Fruit fly (Drosophila melanogaster) whole organism, embryonic: Measurements from ENCODE around the gene Acyp.

Experiments used
- B-H1 ChIP-seq: fragments of 200-800 bp; sonication (Bioruptor generic); IDR thresholded peaks from 3 replicates; pipeline ENCODE4 v1.3.6; 2022; ENCODE audit warnings: missing biosample characterization, missing genetic modification characterization
- BEAF-32 ChIP-seq: fragments of 200-800 bp; sonication (Bioruptor generic); optimal IDR thresholded peaks from 3 replicates; lab custom pipeline; 2017; ENCODE audit warnings: missing biosample characterization, missing genetic modification characterization, mild to moderate bottlenecking, moderate library complexity, missing genetic modification reagents
- CG10979 ChIP-seq: fragments of 200-800 bp; sonication (Bioruptor generic); optimal IDR thresholded peaks from 2 replicates; lab custom pipeline; 2018; ENCODE audit warnings: missing biosample characterization, mild to moderate bottlenecking, missing genetic modification characterization, moderate library complexity
- CG11504 ChIP-seq: fragments of 200-800 bp; sonication (Bioruptor generic); optimal IDR thresholded peaks from 3 replicates; lab custom pipeline; 2019; ENCODE audit warnings: missing biosample characterization, mild to moderate bottlenecking, missing genetic modification characterization, moderate library complexity
- CG13424 ChIP-seq: fragments of 200-800 bp; sonication (Bioruptor generic); optimal IDR thresholded peaks from 2 replicates; lab custom pipeline; 2019; ENCODE audit warnings: missing biosample characterization, mild to moderate bottlenecking, missing genetic modification characterization, moderate library complexity
- CG15011 ChIP-seq: fragments of 200-800 bp; sonication (Bioruptor generic); optimal IDR thresholded peaks from 3 replicates; lab custom pipeline; 2018; ENCODE audit warnings: missing biosample characterization, mild to moderate bottlenecking, missing genetic modification characterization
- CG17359 ChIP-seq: fragments of 200-800 bp; sonication (Bioruptor generic); optimal IDR thresholded peaks from 3 replicates; lab custom pipeline; 2018; ENCODE audit warnings: missing biosample characterization, mild to moderate bottlenecking, missing genetic modification characterization, moderate library complexity
- CG18262 ChIP-seq: fragments of 200-800 bp; optimal IDR thresholded peaks from 3 replicates; lab custom pipeline; 2019; ENCODE audit warnings: missing biosample characterization, mild to moderate bottlenecking, missing genetic modification characterization, moderate library complexity
- CG2678 ChIP-seq: fragments of 200-800 bp; sonication (Bioruptor generic); optimal IDR thresholded peaks from 3 replicates; lab custom pipeline; 2019; ENCODE audit warnings: missing biosample characterization, mild to moderate bottlenecking, missing genetic modification characterization, moderate library complexity
- CG30403 ChIP-seq: fragments of 200-800 bp; sonication (Bioruptor generic); optimal IDR thresholded peaks from 3 replicates; lab custom pipeline; 2016; ENCODE audit warnings: missing biosample characterization, missing genetic modification characterization
- CG31224 ChIP-seq: fragments of 200-800 bp; sonication (Bioruptor generic); IDR thresholded peaks from 2 replicates; pipeline ENCODE4 v1.3.6; 2022; ENCODE audit warnings: missing biosample characterization, missing genetic modification characterization
- CG31441 ChIP-seq: fragments of 200-800 bp; sonication (Bioruptor generic); IDR thresholded peaks from 2 replicates; pipeline ENCODE4 v1.3.6; 2022; ENCODE audit warnings: missing biosample characterization, missing genetic modification characterization
- CG3163 ChIP-seq: fragments of 200-800 bp; sonication (Bioruptor generic); optimal IDR thresholded peaks from 3 replicates; lab custom pipeline; 2016; ENCODE audit warnings: missing biosample characterization, missing genetic modification characterization
- CG3838 ChIP-seq: fragments of 200-800 bp; sonication (Bioruptor generic); optimal IDR thresholded peaks from 3 replicates; lab custom pipeline; 2016; ENCODE audit warnings: missing biosample characterization, missing genetic modification characterization
- CG5180 ChIP-seq: fragments of 200-800 bp; sonication (Bioruptor generic); optimal IDR thresholded peaks from 3 replicates; lab custom pipeline; 2017; ENCODE audit warnings: missing biosample characterization, missing genetic modification characterization, mild to moderate bottlenecking, moderate library complexity, missing genetic modification reagents
- CG6791 ChIP-seq: fragments of 200-800 bp; sonication (Bioruptor generic); IDR thresholded peaks from 3 replicates; pipeline ENCODE4 v1.3.6; 2022; ENCODE audit warnings: missing biosample characterization, missing genetic modification characterization; ENCODE audit not compliant: partially characterized antibody
- CG7786 ChIP-seq: fragments of 200-800 bp; sonication (Bioruptor generic); optimal IDR thresholded peaks from 2 replicates; lab custom pipeline; 2016; ENCODE audit warnings: missing biosample characterization, missing genetic modification characterization
- CG8290 ChIP-seq, 3 experiments: fragments of 200-800 bp; sonication (Bioruptor generic); optimal IDR thresholded peaks; 2 replicates each; lab custom pipeline; 2016 to 2019; ENCODE audit warnings: missing biosample characterization in 3 of 3, missing genetic modification characterization in 3 of 3, mild to moderate bottlenecking in 2 of 3, moderate library complexity in 1 of 3
- CG8359 ChIP-seq: fragments of 200-800 bp; sonication (Bioruptor generic); optimal IDR thresholded peaks from 2 replicates; lab custom pipeline; 2017; ENCODE audit warnings: missing biosample characterization, mild to moderate bottlenecking, missing genetic modification characterization, borderline replicate concordance
- CrebB ChIP-seq: fragments of 200-800 bp; sonication (Bioruptor generic); optimal IDR thresholded peaks from 3 replicates; lab custom pipeline; 2018; ENCODE audit warnings: missing biosample characterization, mild to moderate bottlenecking, missing genetic modification characterization
- Dad ChIP-seq: fragments of 200-800 bp; sonication (Bioruptor generic); optimal IDR thresholded peaks from 3 replicates; lab custom pipeline; 2016; ENCODE audit warnings: missing biosample characterization, missing genetic modification characterization
- Doc3 ChIP-seq: fragments of 200-800 bp; sonication (Bioruptor generic); IDR thresholded peaks from 3 replicates; pipeline ENCODE4 v1.3.6; 2022; ENCODE audit warnings: missing biosample characterization, missing genetic modification characterization; ENCODE audit not compliant: partially characterized antibody
- Dref ChIP-seq: fragments of 200-800 bp; sonication (Bioruptor generic); IDR thresholded peaks from 2 replicates; pipeline ENCODE4 v1.3.6; 2022; ENCODE audit warnings: missing biosample characterization, missing genetic modification characterization
- Neu2 ChIP-seq: fragments of 200-800 bp; sonication (Bioruptor generic); optimal IDR thresholded peaks from 3 replicates; lab custom pipeline; 2016; ENCODE audit warnings: missing biosample characterization, missing genetic modification characterization, borderline replicate concordance
- Nf-YA ChIP-seq: fragments of 200-800 bp; sonication (Bioruptor generic); IDR thresholded peaks from 2 replicates; pipeline ENCODE4 v1.3.6; 2022; ENCODE audit warnings: missing biosample characterization, missing genetic modification characterization
- Oaz ChIP-seq: fragments of 200-800 bp; sonication (Bioruptor generic); IDR thresholded peaks from 2 replicates; pipeline ENCODE4 v1.3.6; 2022; ENCODE audit warnings: missing biosample characterization, missing genetic modification characterization
- Opbp ChIP-seq: fragments of 200-800 bp; sonication (Bioruptor generic); IDR thresholded peaks from 3 replicates; pipeline ENCODE4 v1.3.6; 2022; ENCODE audit warnings: missing biosample characterization, missing genetic modification characterization; ENCODE audit not compliant: partially characterized antibody
- Sox100B ChIP-seq: fragments of 200-800 bp; sonication (Bioruptor generic); optimal IDR thresholded peaks from 3 replicates; lab custom pipeline; 2018; ENCODE audit warnings: missing biosample characterization, mild to moderate bottlenecking, missing genetic modification characterization
- Sox102F ChIP-seq: fragments of 200-800 bp; sonication (Bioruptor generic); optimal IDR thresholded peaks from 2 replicates; lab custom pipeline; 2018; ENCODE audit warnings: missing biosample characterization, mild to moderate bottlenecking, missing genetic modification characterization, moderate library complexity
- Usf ChIP-seq: fragments of 200-800 bp; sonication (Bioruptor generic); optimal IDR thresholded peaks from 2 replicates; lab custom pipeline; 2017; ENCODE audit warnings: missing genotype, missing biosample characterization, missing genetic modification characterization
- ash1 ChIP-seq: fragments of 200-800 bp; sonication (Bioruptor generic); optimal IDR thresholded peaks from 2 replicates; lab custom pipeline; 2018; ENCODE audit warnings: missing biosample characterization, mild to moderate bottlenecking, missing genetic modification characterization
- az2 ChIP-seq: fragments of 200-800 bp; sonication (Bioruptor generic); optimal IDR thresholded peaks from 3 replicates; lab custom pipeline; 2016; ENCODE audit warnings: missing biosample characterization, missing genetic modification characterization
- dmrt99B ChIP-seq: fragments of 200-800 bp; sonication (Bioruptor generic); optimal IDR thresholded peaks from 2 replicates; lab custom pipeline; 2018; ENCODE audit warnings: missing biosample characterization, mild to moderate bottlenecking, missing genetic modification characterization, moderate library complexity
- dysf ChIP-seq: fragments of 200-800 bp; sonication (Bioruptor generic); IDR thresholded peaks from 3 replicates; pipeline ENCODE4 v1.3.6; 2022; ENCODE audit warnings: missing biosample characterization, missing genetic modification characterization
- emc ChIP-seq: fragments of 200-800 bp; sonication (Bioruptor generic); optimal IDR thresholded peaks from 2 replicates; lab custom pipeline; 2016; ENCODE audit warnings: missing biosample characterization, missing genetic modification characterization
- ems ChIP-seq: fragments of 200-800 bp; sonication (Bioruptor generic); optimal IDR thresholded peaks from 3 replicates; lab custom pipeline; 2016; ENCODE audit warnings: missing biosample characterization, missing genetic modification characterization
- exex ChIP-seq: fragments of 200-800 bp; sonication (Bioruptor generic); optimal IDR thresholded peaks from 4 replicates; lab custom pipeline; 2018; ENCODE audit warnings: missing biosample characterization, mild to moderate bottlenecking, missing genetic modification characterization, moderate library complexity
- fd102C ChIP-seq: fragments of 200-800 bp; sonication (Bioruptor generic); optimal IDR thresholded peaks from 2 replicates; lab custom pipeline; 2018; ENCODE audit warnings: missing biosample characterization, mild to moderate bottlenecking, missing genetic modification characterization, moderate library complexity
- fd96Cb ChIP-seq: fragments of 200-800 bp; sonication (Bioruptor generic); optimal IDR thresholded peaks from 2 replicates; lab custom pipeline; 2018; ENCODE audit warnings: missing biosample characterization, mild to moderate bottlenecking, missing genetic modification characterization, moderate library complexity
- gfzf ChIP-seq: fragments of 200-800 bp; sonication (Bioruptor generic); optimal IDR thresholded peaks from 2 replicates; lab custom pipeline; 2016; ENCODE audit warnings: missing biosample characterization, mild to moderate bottlenecking, missing genetic modification characterization, moderate library complexity
- her ChIP-seq: fragments of 200-800 bp; sonication (Bioruptor generic); optimal IDR thresholded peaks from 2 replicates; lab custom pipeline; 2016; ENCODE audit warnings: missing biosample characterization, missing genetic modification characterization
- lilli ChIP-seq: fragments of 200-800 bp; sonication (Bioruptor generic); optimal IDR thresholded peaks from 3 replicates; lab custom pipeline; 2016; ENCODE audit warnings: missing biosample characterization, missing genetic modification characterization
- lmd ChIP-seq: fragments of 200-800 bp; sonication (Bioruptor generic); IDR thresholded peaks from 2 replicates; pipeline ENCODE4 v1.3.6; 2022; ENCODE audit warnings: missing biosample characterization, missing genetic modification characterization
- nerfin-2 ChIP-seq: fragments of 200-800 bp; sonication (Bioruptor generic); IDR thresholded peaks from 2 replicates; pipeline ENCODE4 v1.3.6; 2022; ENCODE audit warnings: missing biosample characterization, missing genetic modification characterization; ENCODE audit not compliant: partially characterized antibody
- p53 ChIP-seq: fragments of 200-800 bp; sonication (Bioruptor generic); optimal IDR thresholded peaks from 2 replicates; lab custom pipeline; 2016; ENCODE audit warnings: missing biosample characterization, missing genetic modification characterization
- pfk ChIP-seq: fragments of 200-800 bp; sonication (Bioruptor generic); optimal IDR thresholded peaks from 2 replicates; lab custom pipeline; 2018; ENCODE audit warnings: missing biosample characterization, mild to moderate bottlenecking, missing genetic modification characterization, moderate library complexity
- slbo ChIP-seq: fragments of 200-800 bp; sonication (Bioruptor generic); IDR thresholded peaks from 2 replicates; pipeline ENCODE4 v1.3.6; 2022; ENCODE audit warnings: missing biosample characterization, missing genetic modification characterization
- tgo ChIP-seq: fragments of 200-800 bp; sonication (Bioruptor generic); IDR thresholded peaks from 3 replicates; pipeline ENCODE4 v1.3.6; 2022; ENCODE audit warnings: missing biosample characterization, missing genetic modification characterization
- wdn ChIP-seq: fragments of 200-800 bp; sonication (Bioruptor generic); IDR thresholded peaks from 2 replicates; pipeline ENCODE4 v1.3.6; 2022; ENCODE audit warnings: missing biosample characterization, missing genetic modification characterization
- zfh1 ChIP-seq: fragments of 200-800 bp; sonication (Bioruptor generic); IDR thresholded peaks from 3 replicates; pipeline ENCODE4 v1.3.6; 2022; ENCODE audit warnings: missing biosample characterization, missing genetic modification characterization

Gene Acyp

DNA sequence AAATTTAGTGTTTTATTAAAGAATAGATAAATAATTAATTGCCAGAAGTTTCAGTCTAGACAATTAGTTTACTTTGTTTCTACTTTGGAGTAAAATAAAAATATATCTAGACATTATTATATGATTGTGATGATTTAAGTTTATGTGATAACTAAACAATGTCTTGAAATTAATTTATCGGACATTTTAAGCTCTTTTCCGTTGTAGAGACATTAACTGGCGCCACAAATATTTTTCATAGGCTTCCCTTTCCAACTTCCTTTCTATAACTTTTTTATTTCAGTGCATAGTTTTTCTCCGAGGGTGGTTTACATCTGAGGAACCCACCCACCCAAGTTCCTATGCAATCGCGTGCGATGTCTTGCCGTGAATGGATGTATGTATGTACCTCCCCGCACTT lies 35.2 kb upstream of the Acyp start (continued):
- no peak for TF ChIP-seq CG15011 (GFP tag; lab: Kevin White, UChicago)
- TF ChIP-seq ash1 (GFP tag; lab: Kevin White, UChicago) = no peak
- TF ChIP-seq her = no peak
- TF ChIP-seq Nf-YA (GFP tag; lab: Robert Waterston, UW) = no peak
- TF ChIP-seq BEAF-32 (GFP tag; lab: Kevin White, UChicago) = no peak
- TF ChIP-seq CG13424 = peak; percentile 57
- no peak for TF ChIP-seq Neu2
- no peak for TF ChIP-seq CG8290 (GFP tag; optimal IDR thresholded peaks at IDR 0.05; lab: Kevin White, UChicago)
- TF ChIP-seq CG8290 (tag; optimal IDR thresholded peaks at IDR 0.05; lab: Kevin White, UChicago) = no peak
- TF ChIP-seq CG3163 (GFP tag; lab: Kevin White, UChicago) = no peak
- no peak for TF ChIP-seq Usf (GFP tag; lab: Kevin White, UChicago)
- TF ChIP-seq gfzf (GFP tag; lab: Kevin White, UChicago) = no peak
- TF ChIP-seq CG18262 (tag; lab: Kevin White, UChicago) = peak; percentile 80
- TF ChIP-seq fd96Cb = peak; percentile 27
- TF ChIP-seq pfk (GFP tag; lab: Kevin White, UChicago) = no peak
- no peak for TF ChIP-seq CG7786 (GFP tag; lab: Kevin White, UChicago)
- TF ChIP-seq Doc3 (GFP tag; lab: Robert Waterston, UW) = no peak
- no peak for TF ChIP-seq Dad (GFP tag; lab: Kevin White, UChicago)
- TF ChIP-seq Opbp (GFP tag; lab: Robert Waterston, UW) = no peak
- TF ChIP-seq Dref = no peak
- TF ChIP-seq CG5180 (GFP tag; lab: Kevin White, UChicago) = no peak
- no peak for TF ChIP-seq p53 (GFP tag; lab: Kevin White, UChicago)
- no peak for TF ChIP-seq exex (tag; lab: Kevin White, UChicago)
- peak; percentile 36 for TF ChIP-seq CG30403 (GFP tag; lab: Kevin White, UChicago)
- no peak for TF ChIP-seq slbo
- no peak for TF ChIP-seq dysf
- peak; percentile 25 for TF ChIP-seq CG17359
- TF ChIP-seq wdn = no peak
- peak; percentile 22; the same call in 1 of the 2 replicates for TF ChIP-seq lmd (GFP tag; lab: Robert Waterston, UW)
- TF ChIP-seq Sox102F = peak; percentile 41
- TF ChIP-seq emc (GFP tag; lab: Kevin White, UChicago) = no peak
- TF ChIP-seq Oaz = no peak
- TF ChIP-seq CG11504 (tag; lab: Kevin White, UChicago) = peak; percentile 73
- no peak for TF ChIP-seq Sox100B (GFP tag; lab: Kevin White, UChicago)
- TF ChIP-seq CG10979 (tag; lab: Kevin White, UChicago) = peak; percentile 57
- TF ChIP-seq CG6791 (GFP tag; lab: Robert Waterston, UW) = no peak
- no peak for TF ChIP-seq B-H1
- TF ChIP-seq CG2678 (tag; lab: Kevin White, UChicago) = peak; percentile 56
- TF ChIP-seq dmrt99B = peak; percentile 63
- no peak; the same call in 2 of the 3 replicates for TF ChIP-seq tgo (GFP tag; lab: Robert Waterston, UW)
- 0 out of 3 replicates have a peak, but pooled peaks have one; percentile 30 for TF ChIP-seq zfh1 (GFP tag; lab: Robert Waterston, UW)
- TF ChIP-seq CG8359 (GFP tag; lab: Kevin White, UChicago) = no peak
- TF ChIP-seq az2 (GFP tag; lab: Kevin White, UChicago) = peak; percentile 48
- TF ChIP-seq ems (GFP tag; lab: Kevin White, UChicago) = no peak
- TF ChIP-seq CG31441 (GFP tag; lab: Robert Waterston, UW) = peak; percentile 62
- TF ChIP-seq CrebB = no peak
- no peak for TF ChIP-seq CG31224 (GFP tag; lab: Robert Waterston, UW)
- no peak for TF ChIP-seq CG3838 (GFP tag; lab: Kevin White, UChicago)
- TF ChIP-seq lilli (GFP tag; lab: Kevin White, UChicago) = no peak
- TF ChIP-seq fd102C = no peak
- TF ChIP-seq nerfin-2 (GFP tag; lab: Robert Waterston, UW) = no peak
